Fruit fly (Drosophila melanogaster): Measurements from ENCODE around the gene Pp4-19C.
A peak's percentile ranks its signal among the peaks of the same experiment; 100 is the strongest.
"Not testable (repeated sequence)": the region's sequence is repeated elsewhere in the genome, so short reads cannot be mapped to it uniquely, and the experiment has no call there.

Gene Pp4-19C

dm6 chrX:20423747-20424165 is at the start of gene Pp4-19C, which contains the start of gene cactin:
Gene Pp4-19C, minus strand, starts transcription at chrX:20424002.
Gene cactin, plus strand, starts transcription at chrX:20424069.
- no peak for TF ChIP-seq noc (tag; optimal IDR thresholded peaks at IDR 0.05)

- TF ChIP-seq noc (tag; optimal IDR thresholded peaks at IDR 0.05), result no peak
These were observed 46.9 kb upstream of the Pp4-19C start for dm6 chrX:20470701-20471100.

dm6 chrX:20468192-20468591 is 44.4 kb upstream of the Pp4-19C start:
- no peak for TF ChIP-seq noc (tag; optimal IDR thresholded peaks at IDR 0.05)

- no peak for TF ChIP-seq noc (tag; optimal IDR thresholded peaks at IDR 0.05)
These were observed 43.4 kb upstream of the Pp4-19C start, which contains the start of gene GstT3 for dm6 chrX:20467155-20467554. Gene GstT3, plus strand, starts transcription at chrX:20467455.

dm6 chrX:20466382-20466928 is 42.7 kb upstream of the Pp4-19C start:
- no peak for TF ChIP-seq noc (tag; optimal IDR thresholded peaks at IDR 0.05)

- no peak for TF ChIP-seq noc (tag; optimal IDR thresholded peaks at IDR 0.05)
These were observed 25.1 kb upstream of the Pp4-19C start, which contains the start of gene tbc for dm6 chrX:20448828-20449427. Gene tbc, plus strand, starts transcription at chrX:20449331.

- no peak for TF ChIP-seq noc (tag; optimal IDR thresholded peaks at IDR 0.05)
These were observed 24.2 kb upstream of the Pp4-19C start for dm6 chrX:20447865-20448584.

dm6 chrX:20446071-20446470 is 22.3 kb upstream of the Pp4-19C start, which contains the start of gene CG42578:
Gene CG42578, plus strand, starts transcription at chrX:20446371.
- TF ChIP-seq noc (tag; optimal IDR thresholded peaks at IDR 0.05), result not testable (repeated sequence)

dm6 chrX:20436866-20437265 is 13.1 kb upstream of the Pp4-19C start:
- TF ChIP-seq noc (tag; optimal IDR thresholded peaks at IDR 0.05), result no peak

dm6 chrX:20434534-20434933 is 10.7 kb upstream of the Pp4-19C start:
- no peak for TF ChIP-seq noc (tag; optimal IDR thresholded peaks at IDR 0.05)

dm6 chrX:20433345-20434332 is 9.8 kb upstream of the Pp4-19C start, which contains the start of gene CG1695:
Gene CG1695, plus strand, starts transcription at chrX:20433950.
- no peak for TF ChIP-seq noc (tag; optimal IDR thresholded peaks at IDR 0.05)

dm6 chrX:20429482-20430204 is 5.8 kb upstream of the Pp4-19C start, which contains the start of the genes CG11710 and mal:
Gene CG11710, minus strand, starts transcription at chrX:20429673.
Gene mal, plus strand, starts transcription at chrX:20429675.
- TF ChIP-seq noc (tag; optimal IDR thresholded peaks at IDR 0.05), result peak; percentile 84

dm6 chrX:20426818-20427217 is 3.0 kb upstream of the Pp4-19C start, which contains the start of gene CG15456:
Gene CG15456, minus strand, starts transcription at chrX:20427042.
- no peak for TF ChIP-seq noc (tag; optimal IDR thresholded peaks at IDR 0.05)

- TF ChIP-seq noc (tag; optimal IDR thresholded peaks at IDR 0.05), result no peak
These were observed 644 bp downstream of the Pp4-19C start for dm6 chrX:20423158-20423557.

dm6 chrX:20419313-20419712 is 4.5 kb downstream of the Pp4-19C start, which contains the start of gene Obp19d:
Gene Obp19d, plus strand, starts transcription at chrX:20419613.
- no peak for TF ChIP-seq noc (tag; optimal IDR thresholded peaks at IDR 0.05)
